Fruit fly (Drosophila melanogaster) whole organism, embryonic: ENCODE results near the gene Ant2.

Source experiments
- Bgb ChIP-seq: fragments of 200-800 bp; sonication (Bioruptor generic); IDR thresholded peaks from 2 replicates; pipeline ENCODE4 v1.3.6; 2022; ENCODE audit warnings: missing biosample characterization, missing genetic modification characterization; ENCODE audit not compliant: partially characterized antibody
- CG10543 ChIP-seq: fragments of 200-800 bp; sonication (Bioruptor generic); optimal IDR thresholded peaks from 3 replicates; lab custom pipeline; 2017; ENCODE audit warnings: missing biosample characterization, mild to moderate bottlenecking, missing genetic modification characterization, moderate library complexity
- CG11093 ChIP-seq: fragments of 200-800 bp; sonication (Bioruptor generic); IDR thresholded peaks from 3 replicates; pipeline ENCODE4 v1.3.6; 2022; ENCODE audit warnings: missing biosample characterization, missing genetic modification characterization
- CG11504 ChIP-seq: fragments of 200-800 bp; sonication (Bioruptor generic); optimal IDR thresholded peaks from 3 replicates; lab custom pipeline; 2019; ENCODE audit warnings: missing biosample characterization, mild to moderate bottlenecking, missing genetic modification characterization, moderate library complexity
- CG12219 ChIP-seq: fragments of 200-800 bp; sonication (Bioruptor generic); optimal IDR thresholded peaks from 3 replicates; lab custom pipeline; 2018; ENCODE audit warnings: missing biosample characterization, mild to moderate bottlenecking, missing genetic modification characterization
- CG12659 ChIP-seq: fragments of 200-800 bp; sonication (Bioruptor generic); optimal IDR thresholded peaks from 3 replicates; lab custom pipeline; 2017; ENCODE audit warnings: mild to moderate bottlenecking, missing biosample characterization, missing genetic modification reagents, missing genetic modification characterization
- CG12769 ChIP-seq: fragments of 200-800 bp; sonication (Bioruptor generic); optimal IDR thresholded peaks from 2 replicates; lab custom pipeline; 2019; ENCODE audit warnings: missing biosample characterization, mild to moderate bottlenecking, missing genetic modification characterization, moderate library complexity
- CG13894 ChIP-seq: fragments of 200-800 bp; sonication (Bioruptor generic); optimal IDR thresholded peaks from 3 replicates; lab custom pipeline; 2018; ENCODE audit warnings: missing biosample characterization, mild to moderate bottlenecking, missing genetic modification characterization, moderate library complexity
- CG15269 ChIP-seq: fragments of 200-800 bp; sonication (Bioruptor generic); optimal IDR thresholded peaks from 2 replicates; lab custom pipeline; 2018; ENCODE audit warnings: missing biosample characterization, mild to moderate bottlenecking, missing genetic modification characterization, moderate library complexity
- CG15479 ChIP-seq: fragments of 200-800 bp; sonication (Bioruptor generic); optimal IDR thresholded peaks from 3 replicates; lab custom pipeline; 2019; ENCODE audit warnings: missing biosample characterization, mild to moderate bottlenecking, missing genetic modification characterization, moderate library complexity
- CG15514 ChIP-seq: fragments of 200-800 bp; sonication (Bioruptor generic); optimal IDR thresholded peaks from 3 replicates; lab custom pipeline; 2017; ENCODE audit warnings: missing biosample characterization, missing genetic modification characterization, mild to moderate bottlenecking, moderate library complexity, missing genetic modification reagents
- CG18476 ChIP-seq: fragments of 200-800 bp; sonication (Bioruptor generic); optimal IDR thresholded peaks from 2 replicates; lab custom pipeline; 2016; ENCODE audit warnings: missing biosample characterization, mild to moderate bottlenecking, missing genetic modification characterization
- CG31224 ChIP-seq: fragments of 200-800 bp; sonication (Bioruptor generic); IDR thresholded peaks from 2 replicates; pipeline ENCODE4 v1.3.6; 2022; ENCODE audit warnings: missing biosample characterization, missing genetic modification characterization
- CG31365 ChIP-seq: fragments of 200-800 bp; sonication (Bioruptor generic); optimal IDR thresholded peaks from 2 replicates; lab custom pipeline; 2018; ENCODE audit warnings: missing biosample characterization, mild to moderate bottlenecking, missing genetic modification characterization
- CG42726 ChIP-seq: fragments of 200-800 bp; sonication (Bioruptor generic); IDR thresholded peaks from 2 replicates; pipeline ENCODE4 v1.3.6; 2022; ENCODE audit warnings: missing biosample characterization, missing genetic modification characterization; ENCODE audit not compliant: partially characterized antibody
- CG8290 ChIP-seq, 3 experiments: fragments of 200-800 bp; sonication (Bioruptor generic); optimal IDR thresholded peaks; 2 replicates each; lab custom pipeline; 2016 to 2019; ENCODE audit warnings: missing biosample characterization in 3 of 3, missing genetic modification characterization in 3 of 3, mild to moderate bottlenecking in 2 of 3, moderate library complexity in 1 of 3
- Deaf1 ChIP-seq: fragments of 200-800 bp; optimal IDR thresholded peaks from 3 replicates; lab custom pipeline; 2019; ENCODE audit warnings: missing biosample characterization, mild to moderate bottlenecking, missing genetic modification characterization, moderate library complexity
- HLH3B ChIP-seq: fragments of 200-800 bp; sonication (Bioruptor generic); IDR thresholded peaks from 2 replicates; pipeline ENCODE4 v1.3.6; 2022; ENCODE audit warnings: missing biosample characterization, missing genetic modification characterization
- Hey ChIP-seq: fragments of 200-800 bp; sonication (Bioruptor generic); optimal IDR thresholded peaks from 3 replicates; lab custom pipeline; 2018; ENCODE audit warnings: missing biosample characterization, mild to moderate bottlenecking, missing genetic modification characterization
- HmgZ ChIP-seq: fragments of 200-800 bp; sonication (Bioruptor generic); optimal IDR thresholded peaks from 2 replicates; lab custom pipeline; 2018; ENCODE audit warnings: missing biosample characterization, mild to moderate bottlenecking, missing genetic modification characterization
- Med ChIP-seq: fragments of 200-800 bp; sonication (Bioruptor generic); peaks from one replicate; lab custom pipeline; 2016; ENCODE audit warnings: missing biosample characterization, missing genetic modification characterization, mild to moderate bottlenecking, inconsistent platforms, moderate library complexity
- Nf-YB ChIP-seq: fragments of 200-800 bp; sonication (Bioruptor generic); optimal IDR thresholded peaks from 3 replicates; lab custom pipeline; 2019; ENCODE audit warnings: missing biosample characterization, mild to moderate bottlenecking, missing genetic modification characterization, moderate library complexity
- Nf-YC ChIP-seq: fragments of 200-800 bp; optimal IDR thresholded peaks from 3 replicates; lab custom pipeline; 2019; ENCODE audit warnings: missing biosample characterization, mild to moderate bottlenecking, missing genetic modification characterization, moderate library complexity
- Rfx ChIP-seq: fragments of 200-800 bp; sonication (Bioruptor generic); IDR thresholded peaks from 2 replicates; pipeline ENCODE4 v1.3.6; 2022; ENCODE audit warnings: missing biosample characterization, missing genetic modification characterization
- Side ChIP-seq: fragments of 200-800 bp; sonication (Bioruptor generic); optimal IDR thresholded peaks from 2 replicates; lab custom pipeline; 2016; ENCODE audit warnings: missing biosample characterization, missing genetic modification characterization
- TFAM ChIP-seq: fragments of 200-800 bp; sonication (Bioruptor generic); optimal IDR thresholded peaks from 2 replicates; lab custom pipeline; 2017; ENCODE audit warnings: missing biosample characterization, missing genetic modification characterization, inconsistent platforms
- Tbp ChIP-seq: fragments of >200 bp; optimal IDR thresholded peaks from 2 replicates; lab custom pipeline; 2018; ENCODE audit warnings: missing biosample characterization, missing genetic modification characterization
- abd-A ChIP-seq: fragments of 200-800 bp; sonication (Bioruptor generic); optimal IDR thresholded peaks from 3 replicates; lab custom pipeline; 2019; ENCODE audit warnings: missing biosample characterization, mild to moderate bottlenecking, missing genetic modification characterization, moderate library complexity
- ac ChIP-seq: fragments of 200-800 bp; sonication (Bioruptor generic); optimal IDR thresholded peaks from 3 replicates; lab custom pipeline; 2017; ENCODE audit warnings: missing biosample characterization, mild to moderate bottlenecking, missing genetic modification characterization
- bbx ChIP-seq: fragments of 200-800 bp; sonication (Bioruptor generic); IDR thresholded peaks from 2 replicates; pipeline ENCODE4 v1.3.6; 2022; ENCODE audit warnings: missing biosample characterization, missing genetic modification characterization; ENCODE audit not compliant: partially characterized antibody
- bsh ChIP-seq, 2 experiments: fragments of 200-800 bp; sonication (Bioruptor generic); optimal IDR thresholded peaks; 2 replicates each; lab custom pipeline; 2017 to 2018; ENCODE audit warnings: mild to moderate bottlenecking in 2 of 2, missing biosample characterization in 2 of 2, missing genetic modification characterization in 2 of 2, moderate library complexity in 1 of 2
- caup ChIP-seq: fragments of 200-800 bp; sonication (Bioruptor generic); optimal IDR thresholded peaks from 3 replicates; lab custom pipeline; 2017; ENCODE audit warnings: missing biosample characterization, mild to moderate bottlenecking, missing genetic modification characterization, moderate library complexity; ENCODE audit not compliant: severe bottlenecking
- chn ChIP-seq: fragments of 200-800 bp; sonication (Bioruptor generic); optimal IDR thresholded peaks from 2 replicates; lab custom pipeline; 2016; ENCODE audit warnings: missing biosample characterization, missing genetic modification characterization
- crc ChIP-seq: fragments of 200-800 bp; sonication (Bioruptor generic); optimal IDR thresholded peaks from 2 replicates; lab custom pipeline; 2016; ENCODE audit warnings: missing biosample characterization, missing genetic modification characterization
- crp ChIP-seq, 2 experiments: fragments of 200-800 bp; sonication (Bioruptor generic); optimal IDR thresholded peaks; 2 replicates in 1 of 2; 3 replicates in 1 of 2; lab custom pipeline; 2017; ENCODE audit warnings: missing biosample characterization in 2 of 2, missing genetic modification characterization in 2 of 2, mild to moderate bottlenecking in 1 of 2, moderate library complexity in 1 of 2
- cwo ChIP-seq: fragments of 200-800 bp; sonication (Bioruptor generic); optimal IDR thresholded peaks from 3 replicates; lab custom pipeline; 2017; ENCODE audit warnings: missing biosample characterization, missing genetic modification characterization, mild to moderate bottlenecking, moderate library complexity, missing genetic modification reagents
- dan ChIP-seq: fragments of 200-800 bp; sonication (Bioruptor generic); IDR thresholded peaks from 2 replicates; pipeline ENCODE4 v1.3.6; 2022; ENCODE audit warnings: missing biosample characterization, missing genetic modification characterization
- eyg ChIP-seq: fragments of 200-800 bp; sonication (Bioruptor generic); optimal IDR thresholded peaks from 3 replicates; lab custom pipeline; 2016; ENCODE audit warnings: missing biosample characterization, missing genetic modification characterization
- fru ChIP-seq: fragments of >200 bp; optimal IDR thresholded peaks from 2 replicates; lab custom pipeline; 2017
- hth ChIP-seq: fragments of >200 bp; optimal IDR thresholded peaks from 2 replicates; lab custom pipeline; 2017; ENCODE audit warnings: inconsistent platforms
- jing ChIP-seq: fragments of 200-800 bp; sonication (Bioruptor generic); optimal IDR thresholded peaks from 2 replicates; lab custom pipeline; 2018; ENCODE audit warnings: missing biosample characterization, mild to moderate bottlenecking, missing genetic modification characterization
- nerfin-2 ChIP-seq: fragments of 200-800 bp; sonication (Bioruptor generic); IDR thresholded peaks from 2 replicates; pipeline ENCODE4 v1.3.6; 2022; ENCODE audit warnings: missing biosample characterization, missing genetic modification characterization; ENCODE audit not compliant: partially characterized antibody
- prd ChIP-seq, 3 experiments: fragments of >200 bp in 2 of 3; fragments of 200-800 bp in 1 of 3; sonication (Bioruptor generic) in 1 of 3; optimal IDR thresholded peaks in 2 of 3; IDR thresholded peaks in 1 of 3; 2 replicates in 2 of 3; 3 replicates in 1 of 3; pipeline versions ENCODE4 v1.3.6 to Lab custom; 2017 to 2022; ENCODE audit warnings: missing biosample characterization in 1 of 3, missing genetic modification characterization in 1 of 3
- seq ChIP-seq: fragments of 200-800 bp; sonication (Bioruptor generic); IDR thresholded peaks from 2 replicates; pipeline ENCODE4 v1.3.6; 2022; ENCODE audit warnings: missing biosample characterization, missing genetic modification characterization
- tx ChIP-seq: fragments of 200-800 bp; sonication (Bioruptor generic); optimal IDR thresholded peaks from 2 replicates; lab custom pipeline; 2016; ENCODE audit warnings: missing biosample characterization, missing genetic modification characterization
- vnd ChIP-seq: fragments of 200-800 bp; sonication (Bioruptor generic); IDR thresholded peaks from 3 replicates; pipeline ENCODE4 v1.3.6; 2022; ENCODE audit warnings: missing biosample characterization, missing genetic modification characterization; ENCODE audit not compliant: partially characterized antibody
- vvl ChIP-seq: fragments of 200-800 bp; sonication (Bioruptor generic); IDR thresholded peaks from 2 replicates; pipeline ENCODE4 v1.3.6; 2022; ENCODE audit warnings: missing biosample characterization, missing genetic modification characterization
- wdn ChIP-seq: fragments of 200-800 bp; sonication (Bioruptor generic); IDR thresholded peaks from 2 replicates; pipeline ENCODE4 v1.3.6; 2022; ENCODE audit warnings: missing biosample characterization, missing genetic modification characterization
- yki ChIP-seq: fragments of >200 bp; optimal IDR thresholded peaks from 3 replicates; lab custom pipeline; 2018

Gene Ant2

dm6 chrX:10785920-10786361, 766 bp downstream of the Ant2 start:
- TF ChIP-seq Nf-YB (GFP tag; lab: Kevin White, UChicago) = peak; percentile 1
- TF ChIP-seq bbx (GFP tag; lab: Robert Waterston, UW) = no peak
- TF ChIP-seq CG12219 (GFP tag; lab: Kevin White, UChicago) = no peak
- no peak for TF ChIP-seq jing
- TF ChIP-seq nerfin-2 (GFP tag; lab: Robert Waterston, UW) = no peak
- no peak for TF ChIP-seq Deaf1
- TF ChIP-seq caup (GFP tag; lab: Kevin White, UChicago) = no peak
- 0 out of 2 replicates have a peak, but pooled peaks have one; percentile 27 for TF ChIP-seq Rfx (GFP tag; lab: Robert Waterston, UW)
- TF ChIP-seq yki (lab: Kevin White, UChicago) = no peak
- TF ChIP-seq Side (GFP tag; lab: Kevin White, UChicago) = no peak
- peak; percentile 5 for TF ChIP-seq CG12659
- TF ChIP-seq ac = no peak
- TF ChIP-seq wdn = no peak
- TF ChIP-seq CG10543 (GFP tag; lab: Kevin White, UChicago) = peak; percentile 6
- no peak for TF ChIP-seq CG31224 (GFP tag; lab: Robert Waterston, UW)
- no peak for TF ChIP-seq chn (GFP tag; lab: Kevin White, UChicago)
- peak; percentile 12 for TF ChIP-seq CG11504 (tag; lab: Kevin White, UChicago)
- peak; percentile 52 for TF ChIP-seq Hey (tag; lab: Kevin White, UChicago)
- peak; percentile 38 for TF ChIP-seq CG15514
- no peak for TF ChIP-seq HLH3B (GFP tag; lab: Robert Waterston, UW)
- peak; percentile 41 for TF ChIP-seq CG13894 (tag; lab: Kevin White, UChicago)
- no peak for TF ChIP-seq CG11093 (GFP tag; lab: Robert Waterston, UW)
- no peak for TF ChIP-seq eyg (GFP tag; lab: Kevin White, UChicago)
- TF ChIP-seq CG15269 = no peak
- TF ChIP-seq CG12769 (tag; lab: Kevin White, UChicago) = peak; percentile 11
- TF ChIP-seq crc (GFP tag; lab: Kevin White, UChicago) = no peak
- TF ChIP-seq cwo (GFP tag; lab: Kevin White, UChicago) = peak; percentile 55
- TF ChIP-seq CG15479 (GFP tag; lab: Kevin White, UChicago) = peak; percentile 100
- no peak for TF ChIP-seq CG8290 (GFP tag; optimal IDR thresholded peaks at IDR 0.05; lab: Kevin White, UChicago)
- TF ChIP-seq CG8290 (tag; optimal IDR thresholded peaks at IDR 0.05; lab: Kevin White, UChicago) = peak in 1 of 2 experiments; percentile 37
- TF ChIP-seq TFAM = no peak
- TF ChIP-seq vvl (GFP tag; lab: Robert Waterston, UW) = 0 out of 2 replicates have a peak, but pooled peaks have one; percentile 15
- TF ChIP-seq Nf-YC = peak; percentile 55
- TF ChIP-seq fru (lab: Kevin White, UChicago) = no peak
- TF ChIP-seq seq = 0 out of 2 replicates have a peak, but pooled peaks have one; percentile 37
- no peak for TF ChIP-seq Tbp (GFP tag; lab: Kevin White, UChicago)
- TF ChIP-seq bsh (GFP tag; optimal IDR thresholded peaks at IDR 0.05; lab: Kevin White, UChicago) = no peak
- 0 out of 2 replicates have a peak, but pooled peaks have one; percentile 12 for TF ChIP-seq Bgb
- no peak for TF ChIP-seq vnd (GFP tag; lab: Robert Waterston, UW)
- TF ChIP-seq CG18476 (GFP tag; lab: Kevin White, UChicago) = no peak
- TF ChIP-seq abd-A (tag; lab: Kevin White, UChicago) = peak; percentile 50
- no peak for TF ChIP-seq CG42726 (GFP tag; lab: Robert Waterston, UW)
- TF ChIP-seq CG31365 (tag; lab: Kevin White, UChicago) = no peak
- TF ChIP-seq Med (GFP tag; lab: Kevin White, UChicago) = peak; percentile 71
- peak; percentile 22 for TF ChIP-seq HmgZ (tag; lab: Kevin White, UChicago)
- no peak for TF ChIP-seq prd (optimal IDR thresholded peaks at IDR 0.05; lab: Kevin White, UChicago)
- TF ChIP-seq prd (GFP tag; IDR thresholded peaks at IDR 0.05; lab: Robert Waterston, UW) = no peak
- no peak for TF ChIP-seq tx
- peak in 1 of 2 experiments; percentile 14 for TF ChIP-seq crp (GFP tag; optimal IDR thresholded peaks at IDR 0.05; lab: Kevin White, UChicago)
- TF ChIP-seq dan (GFP tag; lab: Robert Waterston, UW) = no peak
- TF ChIP-seq hth (lab: Kevin White, UChicago) = no peak
